Fruit fly (Drosophila melanogaster) Kc167 (cell line): ENCODE data around the gene CG13086.

Experiments used
- Myc ChIP-seq: fragments of >200 bp; optimal IDR thresholded peaks from 2 replicates; lab custom pipeline; 2017; ENCODE audit warnings: missing external identifiers
- Sin3A ChIP-seq: fragments of >200 bp; optimal IDR thresholded peaks from 2 replicates; lab custom pipeline; 2018; ENCODE audit warnings: missing external identifiers
- h ChIP-seq: fragments of >200 bp; optimal IDR thresholded peaks from 3 replicates; lab custom pipeline; 2018; ENCODE audit warnings: missing external identifiers
- insv ChIP-seq: fragments of >200 bp; optimal IDR thresholded peaks from 3 replicates; lab custom pipeline; 2018; ENCODE audit warnings: missing external identifiers
- psq ChIP-seq: fragments of >200 bp; optimal IDR thresholded peaks from 2 replicates; lab custom pipeline; 2017; ENCODE audit warnings: missing external identifiers
- ttk ChIP-seq: sonication (Bioruptor generic); optimal IDR thresholded peaks from 2 replicates; lab custom pipeline; 2017; ENCODE audit warnings: missing external identifiers

The CG13086 gene

DNA sequence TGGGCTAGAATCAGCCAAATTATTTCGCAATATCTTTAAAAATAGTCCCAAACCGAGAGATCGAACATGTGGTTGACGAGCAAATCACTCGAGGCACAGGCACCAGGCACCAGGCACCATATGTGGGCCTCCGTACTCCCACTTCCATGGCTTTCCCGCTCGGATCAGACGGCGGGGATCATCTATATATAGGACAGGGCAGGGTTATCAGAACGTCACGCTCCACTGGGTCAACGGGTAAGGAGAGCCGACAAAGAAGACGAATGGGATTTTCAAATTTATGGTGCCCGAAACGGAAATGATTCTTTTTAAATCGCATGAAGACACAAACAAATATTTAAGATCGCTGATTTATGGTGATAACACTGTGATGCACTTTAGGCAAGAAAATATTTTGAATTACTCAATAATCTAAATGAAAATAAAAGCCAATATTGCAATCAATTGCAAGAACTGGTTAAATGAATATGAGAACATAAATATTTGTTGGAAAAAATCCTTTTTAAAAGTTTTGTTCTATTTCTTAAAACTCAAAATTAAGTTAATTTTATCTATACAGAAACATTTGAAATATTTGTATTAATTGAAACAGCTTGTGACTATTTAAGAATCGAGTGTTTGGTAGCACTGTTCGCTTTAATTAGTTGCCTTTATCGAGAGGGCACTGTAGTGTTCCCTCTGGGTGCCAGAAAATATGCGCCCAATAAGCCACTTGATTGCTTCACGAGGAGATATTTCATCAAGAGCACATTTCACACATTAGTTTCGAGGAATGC lies 49.1 kb downstream of the CG13086 start:
- TF ChIP-seq Sin3A (lab: Kevin White, UChicago) (no peak), psq (lab: Kevin White, UChicago) (no peak), Myc (lab: Kevin White, UChicago) (no peak), h (lab: Kevin White, UChicago) (no peak), ttk (no peak), insv (lab: Kevin White, UChicago) (no peak)

DNA sequence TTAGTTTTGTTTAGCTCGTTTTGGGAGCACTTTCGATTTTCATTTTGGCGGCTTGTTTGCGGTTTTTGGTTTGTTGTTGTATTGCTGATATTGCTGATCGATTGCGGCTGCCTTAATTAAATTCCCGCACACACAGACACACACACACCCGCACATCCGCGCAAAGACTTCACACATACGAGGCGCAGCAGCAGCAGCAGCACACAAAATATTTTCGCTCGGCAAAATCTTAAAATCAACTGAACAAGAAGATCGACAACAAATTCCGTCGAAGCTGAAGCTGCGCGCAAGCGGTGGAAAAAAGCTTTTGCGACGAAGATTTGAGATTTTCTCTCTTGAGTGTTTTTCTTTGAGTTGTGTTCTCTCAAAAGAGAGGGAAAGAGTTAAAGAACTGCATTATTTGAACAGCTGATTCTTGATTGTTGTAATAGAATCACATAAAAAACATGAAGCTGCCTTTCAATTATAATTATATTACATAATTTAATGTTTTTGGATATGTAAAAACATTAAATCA lies 50.1 kb downstream of the CG13086 start:
- TF ChIP-seq psq (lab: Kevin White, UChicago) (no peak), ttk (no peak), insv (lab: Kevin White, UChicago) (no peak), Sin3A (lab: Kevin White, UChicago) (no peak), Myc (lab: Kevin White, UChicago) (no peak), h (lab: Kevin White, UChicago) (no peak)
